Fruit fly (Drosophila melanogaster): ENCODE measurements around the gene Actn.

dm6 chrX:2069787-2070707 is 27.9 kb upstream of the Actn start:
- no peak for TF ChIP-seq CTCF (optimal IDR thresholded peaks at IDR 0.05)
- TF ChIP-seq CG8478 (optimal IDR thresholded peaks at IDR 0.05): no peak
